Worm (Caenorhabditis elegans) whole organism, L3 larva: ENCODE measurements around the gene DC2.5.
A peak's percentile ranks its signal among the peaks of the same experiment; 100 is the strongest.

Experiments
- R02D3.7 ChIP-seq: fragments of 150-350 bp; optimal IDR thresholded peaks from 2 replicates; lab custom pipeline; 2014; ENCODE audit warnings: missing biosample characterization, missing genetic modification characterization
- ZK546.5 ChIP-seq: sonication (generic microtip); optimal IDR thresholded peaks from 2 replicates; lab custom pipeline; 2017; ENCODE audit warnings: missing biosample characterization, missing genetic modification characterization
- aly-2 ChIP-seq: fragments of 150-350 bp; optimal IDR thresholded peaks from 2 replicates; lab custom pipeline; 2014; ENCODE audit warnings: missing biosample characterization, missing genetic modification characterization
- ama-1 ChIP-seq: fragments of 150-350 bp; optimal IDR thresholded peaks from 2 replicates; lab custom pipeline; 2018
- ceh-82 ChIP-seq: fragments of 150-350 bp; optimal IDR thresholded peaks from 2 replicates; lab custom pipeline; 2014; ENCODE audit warnings: missing biosample characterization, missing genetic modification characterization
- ceh-9 ChIP-seq: sonication (generic microtip); optimal IDR thresholded peaks from 2 replicates; lab custom pipeline; 2018; ENCODE audit warnings: missing biosample characterization, missing genetic modification characterization
- daf-12 ChIP-seq: fragments of 150-350 bp; optimal IDR thresholded peaks from 2 replicates; lab custom pipeline; 2014; ENCODE audit warnings: missing biosample characterization, missing genetic modification reagents, missing genetic modification characterization
- elt-1 ChIP-seq: fragments of 150-350 bp; optimal IDR thresholded peaks from 2 replicates; lab custom pipeline; 2014; ENCODE audit warnings: missing biosample characterization, missing genetic modification characterization
- elt-3 ChIP-seq, 3 experiments: fragments of 150-350 bp in 1 of 3; sonication (generic microtip) in 2 of 3; optimal IDR thresholded peaks; 2 replicates in 2 of 3; 4 replicates in 1 of 3; lab custom pipeline; 2014 to 2017; ENCODE audit warnings: missing biosample characterization in 3 of 3, missing genetic modification characterization in 3 of 3
- eor-1 ChIP-seq, 2 experiments: fragments of 150-350 bp; optimal IDR thresholded peaks; 2 replicates each; lab custom pipeline; 2014 to 2018; ENCODE audit warnings: missing biosample characterization in 2 of 2, missing genetic modification characterization in 2 of 2
- fkh-10 ChIP-seq: sonication (generic microtip); optimal IDR thresholded peaks from 2 replicates; lab custom pipeline; 2017; ENCODE audit warnings: missing biosample characterization, missing genetic modification reagents, missing genetic modification characterization
- fkh-2 ChIP-seq: fragments of 150-350 bp; optimal IDR thresholded peaks from 2 replicates; lab custom pipeline; 2014; ENCODE audit warnings: missing biosample characterization, missing genetic modification reagents, missing genetic modification characterization
- fos-1 ChIP-seq: fragments of 150-350 bp; optimal IDR thresholded peaks from 2 replicates; lab custom pipeline; 2014; ENCODE audit warnings: missing biosample characterization, missing genetic modification characterization
- hmg-11 ChIP-seq: sonication (generic microtip); optimal IDR thresholded peaks from 2 replicates; lab custom pipeline; 2016; ENCODE audit warnings: missing genetic modification characterization, missing compliant biosample characterization
- lin-15B ChIP-seq: fragments of 150-350 bp; optimal IDR thresholded peaks from 2 replicates; lab custom pipeline; 2014; ENCODE audit warnings: missing biosample characterization, missing genetic modification characterization
- lin-39 ChIP-seq: fragments of 150-350 bp; optimal IDR thresholded peaks from 2 replicates; lab custom pipeline; 2018; ENCODE audit warnings: missing biosample characterization, missing genetic modification reagents, missing genetic modification characterization
- lsy-12 ChIP-seq: sonication (generic microtip); optimal IDR thresholded peaks from 2 replicates; lab custom pipeline; 2016; ENCODE audit warnings: mild to moderate bottlenecking, missing genetic modification characterization, missing compliant biosample characterization
- mml-1 ChIP-seq: fragments of 150-350 bp; sonication (generic microtip); optimal IDR thresholded peaks from 3 replicates; lab custom pipeline; 2014; ENCODE audit warnings: missing biosample characterization, missing genetic modification characterization
- nfya-1 ChIP-seq: sonication (generic microtip); optimal IDR thresholded peaks from 2 replicates; lab custom pipeline; 2017; ENCODE audit warnings: missing genetic modification characterization, mild to moderate bottlenecking, missing compliant biosample characterization, antibody characterized with exemption, moderate library complexity; ENCODE audit not compliant: insufficient read depth
- nhr-11 ChIP-seq: fragments of 150-350 bp; optimal IDR thresholded peaks from 2 replicates; lab custom pipeline; 2014; ENCODE audit warnings: missing biosample characterization, missing genetic modification characterization
- nhr-23 ChIP-seq: fragments of 150-350 bp; optimal IDR thresholded peaks from 2 replicates; lab custom pipeline; 2014; ENCODE audit warnings: missing biosample characterization, missing genetic modification reagents, missing genetic modification characterization
- nhr-237 ChIP-seq: fragments of 150-350 bp; optimal IDR thresholded peaks from 2 replicates; lab custom pipeline; 2014; ENCODE audit warnings: missing biosample characterization, missing genetic modification characterization
- nhr-25 ChIP-seq: sonication (generic microtip); optimal IDR thresholded peaks from 2 replicates; lab custom pipeline; 2017; ENCODE audit warnings: missing biosample characterization, missing genetic modification characterization
- nhr-28 ChIP-seq: fragments of 150-350 bp; optimal IDR thresholded peaks from 2 replicates; lab custom pipeline; 2014; ENCODE audit warnings: missing biosample characterization, missing genetic modification characterization
- nhr-43 ChIP-seq: sonication (generic microtip); optimal IDR thresholded peaks from 2 replicates; lab custom pipeline; 2016; ENCODE audit warnings: mild to moderate bottlenecking, missing genetic modification characterization, missing compliant biosample characterization; ENCODE audit not compliant: poor library complexity, severe bottlenecking
- nhr-76 ChIP-seq: fragments of 150-350 bp; sonication (generic microtip); optimal IDR thresholded peaks from 5 replicates; lab custom pipeline; 2014; ENCODE audit warnings: missing biosample characterization, missing genetic modification characterization
- nhr-77 ChIP-seq: fragments of 150-350 bp; optimal IDR thresholded peaks from 2 replicates; lab custom pipeline; 2014; ENCODE audit warnings: missing biosample characterization, missing genetic modification characterization
- pha-4 ChIP-seq: fragments of 150-350 bp; optimal IDR thresholded peaks from 2 replicates; lab custom pipeline; 2014; ENCODE audit warnings: missing biosample characterization, missing genetic modification reagents, missing genetic modification characterization
- sea-2 ChIP-seq: fragments of 150-350 bp; sonication (generic microtip); optimal IDR thresholded peaks from 4 replicates; lab custom pipeline; 2014; ENCODE audit warnings: missing biosample characterization, missing genetic modification reagents, missing genetic modification characterization
- skn-1 ChIP-seq: fragments of 150-350 bp; optimal IDR thresholded peaks from 2 replicates; lab custom pipeline; 2014; ENCODE audit warnings: missing biosample characterization, missing genetic modification characterization
- snpc-4 ChIP-seq: fragments of 150-350 bp; optimal IDR thresholded peaks from 2 replicates; lab custom pipeline; 2014; ENCODE audit warnings: missing biosample characterization, missing genetic modification characterization
- tbx-2 ChIP-seq: sonication (generic microtip); optimal IDR thresholded peaks from 2 replicates; lab custom pipeline; 2016; ENCODE audit warnings: mild to moderate bottlenecking, missing genetic modification characterization, missing compliant biosample characterization
- unc-39 ChIP-seq: sonication (generic microtip); optimal IDR thresholded peaks from 4 replicates; lab custom pipeline; 2017; ENCODE audit warnings: missing biosample characterization, missing genetic modification characterization
- unc-62 ChIP-seq: fragments of 150-350 bp; sonication (generic microtip); optimal IDR thresholded peaks from 4 replicates; lab custom pipeline; 2014; ENCODE audit warnings: missing biosample characterization, missing genetic modification reagents, missing genetic modification characterization
- zag-1 ChIP-seq: fragments of 150-350 bp; optimal IDR thresholded peaks from 2 replicates; lab custom pipeline; 2014; ENCODE audit warnings: missing biosample characterization, missing genetic modification characterization
- ztf-4 ChIP-seq: fragments of 150-350 bp; optimal IDR thresholded peaks from 2 replicates; lab custom pipeline; 2014; ENCODE audit warnings: missing biosample characterization, missing genetic modification characterization

DC2.5 gene

DNA sequence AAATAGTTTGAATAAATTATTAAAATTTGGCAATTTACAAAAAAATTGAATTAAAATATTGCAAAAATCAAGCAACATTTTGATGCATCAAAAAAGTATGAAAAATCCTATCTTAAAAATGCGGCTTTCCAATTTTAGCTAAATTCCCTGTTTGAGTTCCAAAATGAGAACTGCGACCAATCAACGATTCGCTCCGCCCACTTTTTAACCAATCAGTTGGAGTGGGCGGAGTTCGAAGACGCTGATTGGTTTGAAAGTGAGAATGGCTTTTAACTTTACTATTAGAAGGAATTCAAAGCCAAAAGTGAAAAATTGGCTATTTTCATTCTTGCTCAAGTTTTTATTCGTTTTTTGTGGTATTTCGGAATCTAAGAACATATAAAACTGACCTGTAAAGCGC lies 35.0 kb upstream of the DC2.5 start:
- TF ChIP-seq nfya-1 (tag; lab: Kevin White, UChicago): peak; percentile 81
- TF ChIP-seq nhr-23 (tag; lab: Kevin White, UChicago): no peak

DNA sequence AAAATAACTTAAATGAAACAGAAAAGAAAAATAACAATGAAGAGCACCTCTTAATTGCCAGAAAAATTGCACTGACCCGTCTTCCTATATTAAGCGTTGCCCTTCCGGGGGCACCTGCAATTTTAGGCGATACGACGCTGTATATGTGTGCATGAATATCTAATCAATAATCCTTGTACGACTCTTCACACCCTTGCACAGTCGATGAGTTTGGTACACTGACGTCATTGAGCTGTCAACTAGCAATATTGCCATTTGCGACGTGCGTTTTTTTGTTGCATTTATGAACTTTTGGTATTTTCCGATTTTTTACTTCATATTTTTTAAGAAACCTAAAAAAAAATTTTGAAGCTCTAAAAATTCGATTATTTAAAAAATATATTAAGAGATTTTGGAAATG lies 33.5 kb upstream of the DC2.5 start, which contains the start of gene kin-34:
Gene kin-34 (minus strand): TSS at position 101 of the 400 bp plus-strand sequence.
- TF ChIP-seq sea-2 (GFP tag; lab: Kevin White, UChicago) (no peak), ceh-82 (tag; lab: Kevin White, UChicago) (no peak), fos-1 (tag; lab: Kevin White, UChicago) (no peak), lsy-12 (tag; lab: Kevin White, UChicago) (no peak), ama-1 (lab: Kevin White, UChicago) (no peak), ztf-4 (tag; lab: Kevin White, UChicago) (no peak), R02D3.7 (tag; lab: Kevin White, UChicago) (no peak), ZK546.5 (tag; lab: Kevin White, UChicago) (no peak), daf-12 (tag; lab: Kevin White, UChicago) (no peak), nhr-237 (no peak), nhr-77 (tag; lab: Kevin White, UChicago) (no peak), nhr-25 (tag; lab: Kevin White, UChicago) (no peak), eor-1 (tag; optimal IDR thresholded peaks at IDR 0.05; lab: Kevin White, UChicago) (no peak), unc-62 (no peak), fkh-10 (GFP tag; lab: Kevin White, UChicago) (no peak), nhr-11 (tag; lab: Kevin White, UChicago) (no peak), nhr-43 (no peak)

DNA sequence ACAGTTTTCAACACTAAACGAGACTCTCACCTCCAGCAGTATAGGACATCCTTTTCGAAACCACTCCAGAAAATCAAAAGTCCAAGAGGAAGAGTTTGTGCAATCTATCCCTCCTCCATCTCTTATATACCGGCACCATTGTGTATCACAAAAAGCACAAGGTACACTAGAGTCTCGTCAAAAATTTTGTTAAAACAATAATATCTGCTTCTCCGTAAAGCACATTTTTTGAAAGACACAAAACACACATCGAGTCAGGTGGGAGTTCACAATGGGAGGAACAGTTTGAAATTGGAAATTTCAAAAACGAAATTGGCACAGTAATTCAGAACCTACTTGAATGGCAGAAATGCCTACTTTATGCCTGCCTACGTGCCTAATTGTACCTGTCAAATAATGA lies 29.9 kb upstream of the DC2.5 start, which contains the start of gene R02C2.7:
Gene R02C2.7 (minus strand): TSS at position 101 of the 400 bp plus-strand sequence.
- TF ChIP-seq unc-62: no peak
- TF ChIP-seq aly-2: no peak
- no peak for TF ChIP-seq fkh-10 (GFP tag; lab: Kevin White, UChicago)

DNA sequence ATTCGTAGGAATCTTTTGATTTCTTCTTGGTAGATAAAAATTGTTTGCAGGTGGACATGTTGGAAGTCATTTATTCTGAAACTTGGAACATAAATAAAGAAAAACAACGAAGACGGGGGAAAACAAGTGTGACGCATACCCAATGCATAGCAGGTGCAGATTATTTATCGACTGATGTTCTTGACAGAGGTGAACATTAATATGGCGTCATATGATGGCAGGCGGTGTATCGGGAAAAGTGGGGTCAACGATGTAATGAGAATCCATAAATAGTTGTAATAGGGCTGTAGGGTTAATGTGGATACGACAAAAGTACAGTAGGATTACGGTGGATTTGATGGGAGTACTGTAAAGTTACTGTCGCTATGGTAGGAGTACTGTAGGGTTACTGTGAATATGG lies 27.7 kb upstream of the DC2.5 start, which contains the start of gene txt-2:
Gene txt-2 (minus strand): TSS at position 214 of the 400 bp plus-strand sequence.
- TF ChIP-seq nhr-28 (tag; lab: Kevin White, UChicago): no peak
- TF ChIP-seq snpc-4: no peak
- no peak for TF ChIP-seq nhr-76 (tag; lab: Kevin White, UChicago)
- no peak for TF ChIP-seq lin-15B
- no peak for TF ChIP-seq unc-62
- TF ChIP-seq tbx-2 (tag; lab: Kevin White, UChicago): no peak
- TF ChIP-seq aly-2: no peak
- no peak for TF ChIP-seq elt-1 (tag; lab: Kevin White, UChicago)
- TF ChIP-seq elt-3 (tag; optimal IDR thresholded peaks at IDR 0.05; lab: Kevin White, UChicago): no peak
- TF ChIP-seq nhr-23 (tag; lab: Kevin White, UChicago): no peak
- no peak for TF ChIP-seq ceh-9 (tag; lab: Kevin White, UChicago)
- no peak for TF ChIP-seq hmg-11 (tag; lab: Kevin White, UChicago)
- TF ChIP-seq zag-1: no peak
- no peak for TF ChIP-seq unc-39 (tag; lab: Kevin White, UChicago)
- TF ChIP-seq nhr-25 (tag; lab: Kevin White, UChicago): no peak
- no peak for TF ChIP-seq fkh-2 (tag; lab: Kevin White, UChicago)
- TF ChIP-seq pha-4 (tag; lab: Kevin White, UChicago): no peak
- TF ChIP-seq ztf-4 (tag; lab: Kevin White, UChicago): no peak
- TF ChIP-seq, all 47 proteins: peak for 0

DNA sequence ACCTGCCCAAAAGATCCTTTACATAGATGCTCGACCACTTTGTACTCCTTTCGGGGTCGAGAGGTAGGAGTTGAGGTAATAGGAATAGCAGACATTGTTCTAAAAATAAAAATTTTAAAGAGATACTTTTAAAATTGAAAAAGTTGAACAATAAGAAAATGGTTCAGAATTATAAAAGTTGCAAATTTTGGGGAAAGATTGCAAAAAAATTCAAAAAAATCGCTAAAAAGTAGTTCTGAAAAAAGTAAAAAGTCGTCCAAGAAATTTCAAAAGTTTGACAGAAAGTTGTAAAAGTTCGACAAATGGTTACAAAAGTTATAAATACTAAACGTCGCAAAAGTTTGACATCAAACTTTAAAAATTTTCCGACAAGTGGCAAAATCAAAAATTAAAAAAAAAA lies 25.5 kb upstream of the DC2.5 start, which contains the start of gene R02C2.1:
Gene R02C2.1 (minus strand): TSS at position 101 of the 400 bp plus-strand sequence.
- TF ChIP-seq ceh-82 (tag; lab: Kevin White, UChicago) (no peak), mml-1 (tag; lab: Kevin White, UChicago) (no peak), tbx-2 (tag; lab: Kevin White, UChicago) (no peak), nhr-23 (tag; lab: Kevin White, UChicago) (no peak), lin-39 (tag; lab: Kevin White, UChicago) (no peak), lin-15B (no peak), skn-1 (tag; lab: Kevin White, UChicago) (no peak), daf-12 (tag; lab: Kevin White, UChicago) (no peak), zag-1 (no peak), ZK546.5 (tag; lab: Kevin White, UChicago) (no peak), snpc-4 (no peak), pha-4 (tag; lab: Kevin White, UChicago) (no peak), nhr-28 (tag; lab: Kevin White, UChicago) (no peak), nhr-77 (tag; lab: Kevin White, UChicago) (no peak), lsy-12 (tag; lab: Kevin White, UChicago) (no peak)
